Worm (Caenorhabditis elegans) whole organism, late embryonic: ENCODE measurements around the gene arcp-1.

Experiments
- ama-1 ChIP-seq: fragments of 150-350 bp; optimal IDR thresholded peaks from 2 replicates; lab custom pipeline; 2014
- nhr-11 ChIP-seq: fragments of 150-350 bp; optimal IDR thresholded peaks from 2 replicates; lab custom pipeline; 2014; ENCODE audit warnings: missing biosample characterization, missing genetic modification characterization

ce11 chrIII:3782853-3783252 lies 23.6 kb upstream of the arcp-1 start:
- TF ChIP-seq ama-1 (lab: Kevin White, UChicago) (no peak), nhr-11 (tag; lab: Kevin White, UChicago) (no peak)
